Fruit fly (Drosophila melanogaster) whole organism, embryonic: Measurements from ENCODE around the gene CG14327.

Experiments
- Aef1 ChIP-seq: fragments of 200-800 bp; sonication (Bioruptor generic); IDR thresholded peaks from 3 replicates; pipeline ENCODE4 v1.3.6; 2022; ENCODE audit warnings: missing biosample characterization, missing genetic modification characterization
- Atf6 ChIP-seq: fragments of 200-800 bp; sonication (Bioruptor generic); IDR thresholded peaks from 2 replicates; pipeline ENCODE4 v1.3.6; 2022; ENCODE audit warnings: missing biosample characterization, missing genetic modification characterization
- Bgb ChIP-seq: fragments of 200-800 bp; sonication (Bioruptor generic); IDR thresholded peaks from 2 replicates; pipeline ENCODE4 v1.3.6; 2022; ENCODE audit warnings: missing biosample characterization, missing genetic modification characterization; ENCODE audit not compliant: partially characterized antibody
- CG10979 ChIP-seq: fragments of 200-800 bp; sonication (Bioruptor generic); optimal IDR thresholded peaks from 2 replicates; lab custom pipeline; 2018; ENCODE audit warnings: missing biosample characterization, mild to moderate bottlenecking, missing genetic modification characterization, moderate library complexity
- CG12942 ChIP-seq: fragments of 200-800 bp; sonication (Bioruptor generic); optimal IDR thresholded peaks from 3 replicates; lab custom pipeline; 2016; ENCODE audit warnings: missing biosample characterization, missing genetic modification characterization
- CG13424 ChIP-seq: fragments of 200-800 bp; sonication (Bioruptor generic); optimal IDR thresholded peaks from 2 replicates; lab custom pipeline; 2019; ENCODE audit warnings: missing biosample characterization, mild to moderate bottlenecking, missing genetic modification characterization, moderate library complexity
- CG1602 ChIP-seq: fragments of 200-800 bp; sonication (Bioruptor generic); optimal IDR thresholded peaks from 3 replicates; lab custom pipeline; 2016; ENCODE audit warnings: missing biosample characterization, missing genetic modification characterization
- CG1647 ChIP-seq: fragments of 200-800 bp; sonication (Bioruptor generic); optimal IDR thresholded peaks from 3 replicates; lab custom pipeline; 2016; ENCODE audit warnings: missing biosample characterization, missing genetic modification characterization
- CG17186 ChIP-seq: fragments of 200-800 bp; sonication (Bioruptor generic); optimal IDR thresholded peaks from 3 replicates; lab custom pipeline; 2017; ENCODE audit warnings: missing biosample characterization, missing genetic modification reagents, missing genetic modification characterization
- CG17912 ChIP-seq: fragments of 200-800 bp; sonication (Bioruptor generic); optimal IDR thresholded peaks from 2 replicates; lab custom pipeline; 2018; ENCODE audit warnings: missing biosample characterization, mild to moderate bottlenecking, missing genetic modification characterization
- CG2712 ChIP-seq: fragments of 200-800 bp; optimal IDR thresholded peaks from 3 replicates; lab custom pipeline; 2019; ENCODE audit warnings: missing biosample characterization, mild to moderate bottlenecking, missing genetic modification characterization, moderate library complexity
- CG31441 ChIP-seq: fragments of 200-800 bp; sonication (Bioruptor generic); IDR thresholded peaks from 2 replicates; pipeline ENCODE4 v1.3.6; 2022; ENCODE audit warnings: missing biosample characterization, missing genetic modification characterization
- CG34422 ChIP-seq: fragments of 200-800 bp; sonication (Bioruptor generic); IDR thresholded peaks from 3 replicates; pipeline ENCODE4 v1.3.6; 2022; ENCODE audit warnings: missing biosample characterization, missing genetic modification characterization
- CG4730 ChIP-seq: fragments of 200-800 bp; sonication (Bioruptor generic); IDR thresholded peaks from 2 replicates; pipeline ENCODE4 v1.3.6; 2022; ENCODE audit warnings: missing biosample characterization, missing genetic modification characterization
- CG8478 ChIP-seq: fragments of >200 bp; optimal IDR thresholded peaks from 2 replicates; lab custom pipeline; 2018
- CG9609 ChIP-seq: fragments of 200-800 bp; sonication (Bioruptor generic); optimal IDR thresholded peaks from 3 replicates; lab custom pipeline; 2016; ENCODE audit warnings: missing biosample characterization, missing genetic modification characterization
- CHES-1-like ChIP-seq: fragments of 200-800 bp; sonication (Bioruptor generic); optimal IDR thresholded peaks from 2 replicates; lab custom pipeline; 2016; ENCODE audit warnings: missing biosample characterization, missing genetic modification characterization
- Chrac-16 ChIP-seq: fragments of 200-800 bp; sonication (Bioruptor generic); optimal IDR thresholded peaks from 3 replicates; lab custom pipeline; 2016; ENCODE audit warnings: missing biosample characterization, missing genetic modification characterization
- Dp ChIP-seq: fragments of 200-800 bp; sonication (Bioruptor generic); optimal IDR thresholded peaks from 2 replicates; lab custom pipeline; 2018; ENCODE audit warnings: missing biosample characterization, mild to moderate bottlenecking, missing genetic modification characterization, moderate library complexity
- HHEX ChIP-seq: fragments of 200-800 bp; sonication (Bioruptor generic); optimal IDR thresholded peaks from 3 replicates; lab custom pipeline; 2017; ENCODE audit warnings: missing biosample characterization, mild to moderate bottlenecking, missing genetic modification characterization, missing genetic modification reagents
- HLH3B ChIP-seq: fragments of 200-800 bp; sonication (Bioruptor generic); IDR thresholded peaks from 2 replicates; pipeline ENCODE4 v1.3.6; 2022; ENCODE audit warnings: missing biosample characterization, missing genetic modification characterization
- HmgD ChIP-seq: fragments of 200-800 bp; sonication (Bioruptor generic); optimal IDR thresholded peaks from 3 replicates; lab custom pipeline; 2016; ENCODE audit warnings: missing biosample characterization, missing genetic modification characterization
- Mad ChIP-seq: fragments of 200-800 bp; sonication (Bioruptor generic); optimal IDR thresholded peaks from 2 replicates; lab custom pipeline; 2016; ENCODE audit warnings: missing biosample characterization, missing genetic modification characterization
- Ravus ChIP-seq: fragments of 200-800 bp; sonication (Bioruptor generic); IDR thresholded peaks from 2 replicates; pipeline ENCODE4 v1.3.6; 2022; ENCODE audit warnings: missing biosample characterization, missing genetic modification characterization
- Sry-δ ChIP-seq: fragments of 200-800 bp; sonication (Bioruptor generic); optimal IDR thresholded peaks from 2 replicates; lab custom pipeline; 2016; ENCODE audit warnings: missing biosample characterization, missing genetic modification characterization
- Xrp1 ChIP-seq: fragments of 200-800 bp; sonication (Bioruptor generic); IDR thresholded peaks from 2 replicates; pipeline ENCODE4 v1.3.6; 2022; ENCODE audit warnings: missing biosample characterization, missing genetic modification characterization
- dm ChIP-seq: fragments of 200-800 bp; sonication (Bioruptor generic); optimal IDR thresholded peaks from 3 replicates; lab custom pipeline; 2016; ENCODE audit warnings: missing biosample characterization, missing genetic modification characterization
- en ChIP-seq: fragments of 200-800 bp; sonication (Bioruptor generic); optimal IDR thresholded peaks from 2 replicates; lab custom pipeline; 2016; ENCODE audit warnings: missing biosample characterization, missing genetic modification characterization
- fd102C ChIP-seq: fragments of 200-800 bp; sonication (Bioruptor generic); optimal IDR thresholded peaks from 2 replicates; lab custom pipeline; 2018; ENCODE audit warnings: missing biosample characterization, mild to moderate bottlenecking, missing genetic modification characterization, moderate library complexity
- gsb-n ChIP-seq: fragments of 200-800 bp; sonication (Bioruptor generic); optimal IDR thresholded peaks from 3 replicates; lab custom pipeline; 2018; ENCODE audit warnings: missing biosample characterization, mild to moderate bottlenecking, missing genetic modification characterization
- ham ChIP-seq: fragments of 200-800 bp; sonication (Bioruptor generic); IDR thresholded peaks from 2 replicates; pipeline ENCODE4 v1.3.6; 2022; ENCODE audit warnings: missing biosample characterization, missing genetic modification characterization
- her ChIP-seq: fragments of 200-800 bp; sonication (Bioruptor generic); optimal IDR thresholded peaks from 2 replicates; lab custom pipeline; 2016; ENCODE audit warnings: missing biosample characterization, missing genetic modification characterization
- jing ChIP-seq: fragments of 200-800 bp; sonication (Bioruptor generic); optimal IDR thresholded peaks from 2 replicates; lab custom pipeline; 2018; ENCODE audit warnings: missing biosample characterization, mild to moderate bottlenecking, missing genetic modification characterization
- lmd ChIP-seq: fragments of 200-800 bp; sonication (Bioruptor generic); IDR thresholded peaks from 2 replicates; pipeline ENCODE4 v1.3.6; 2022; ENCODE audit warnings: missing biosample characterization, missing genetic modification characterization
- mld ChIP-seq: fragments of 200-800 bp; sonication (Bioruptor generic); IDR thresholded peaks from 3 replicates; pipeline ENCODE4 v1.3.6; 2022; ENCODE audit warnings: missing biosample characterization, missing genetic modification characterization; ENCODE audit not compliant: partially characterized antibody
- nmo ChIP-seq: fragments of 200-800 bp; sonication (Bioruptor generic); optimal IDR thresholded peaks from 2 replicates; lab custom pipeline; 2018; ENCODE audit warnings: missing biosample characterization, mild to moderate bottlenecking, missing genetic modification characterization, moderate library complexity
- org-1 ChIP-seq: fragments of 200-800 bp; sonication (Bioruptor generic); optimal IDR thresholded peaks from 2 replicates; lab custom pipeline; 2017; ENCODE audit warnings: missing biosample characterization, missing genetic modification characterization
- pzg ChIP-seq: fragments of 200-800 bp; sonication (Bioruptor generic); optimal IDR thresholded peaks from 3 replicates; lab custom pipeline; 2018; ENCODE audit warnings: missing biosample characterization, mild to moderate bottlenecking, missing genetic modification characterization, moderate library complexity
- shn ChIP-seq: fragments of 200-800 bp; sonication (Bioruptor generic); optimal IDR thresholded peaks from 3 replicates; lab custom pipeline; 2016; ENCODE audit warnings: missing biosample characterization, missing genetic modification characterization
- sr ChIP-seq: fragments of 200-800 bp; sonication (Bioruptor generic); IDR thresholded peaks from 3 replicates; pipeline ENCODE4 v1.3.6; 2022; ENCODE audit warnings: missing biosample characterization, missing genetic modification characterization
- tio ChIP-seq: fragments of 200-800 bp; sonication (Bioruptor generic); optimal IDR thresholded peaks from 2 replicates; lab custom pipeline; 2017; ENCODE audit warnings: missing biosample characterization, missing genetic modification characterization, inconsistent platforms
- toy ChIP-seq: fragments of 200-800 bp; sonication (Bioruptor generic); IDR thresholded peaks from 2 replicates; pipeline ENCODE4 v1.3.6; 2022; ENCODE audit warnings: missing biosample characterization, missing genetic modification characterization
- tup ChIP-seq: fragments of 200-800 bp; sonication (Bioruptor generic); optimal IDR thresholded peaks from 2 replicates; lab custom pipeline; 2016; ENCODE audit warnings: missing biosample characterization, mild to moderate bottlenecking, missing genetic modification characterization, moderate library complexity
- yki ChIP-seq: fragments of >200 bp; optimal IDR thresholded peaks from 3 replicates; lab custom pipeline; 2018
- zen2 ChIP-seq: fragments of 200-800 bp; sonication (Bioruptor generic); IDR thresholded peaks from 3 replicates; pipeline ENCODE4 v1.3.6; 2022; ENCODE audit warnings: missing biosample characterization, missing genetic modification characterization; ENCODE audit not compliant: partially characterized antibody

The CG14327 gene

dm6 chr3R:17624549-17624948 lies 11.0 kb downstream of the CG14327 start (continued):
- TF ChIP-seq tio (GFP tag; lab: Kevin White, UChicago): no peak
- 0 out of 3 replicates have a peak, but pooled peaks have one; percentile 37 for TF ChIP-seq zen2 (GFP tag; lab: Robert Waterston, UW)
- TF ChIP-seq CG13424 (tag; lab: Kevin White, UChicago): no peak
- TF ChIP-seq jing (GFP tag; lab: Kevin White, UChicago): no peak
- no peak for TF ChIP-seq Aef1
- no peak for TF ChIP-seq Ravus (GFP tag; lab: Robert Waterston, UW)
- no peak for TF ChIP-seq yki (lab: Kevin White, UChicago)
- TF ChIP-seq ham: no peak
- no peak for TF ChIP-seq HHEX (GFP tag; lab: Kevin White, UChicago)
- no peak for TF ChIP-seq CG4730 (GFP tag; lab: Robert Waterston, UW)
- no peak for TF ChIP-seq shn (GFP tag; lab: Kevin White, UChicago)
- TF ChIP-seq her (GFP tag; lab: Kevin White, UChicago): no peak
- TF ChIP-seq, all 482 proteins: peak for 38

- TF ChIP-seq jing (GFP tag; lab: Kevin White, UChicago): no peak
- TF ChIP-seq org-1 (GFP tag; lab: Kevin White, UChicago): no peak
- TF ChIP-seq CG1602: no peak
- TF ChIP-seq HLH3B (GFP tag; lab: Robert Waterston, UW): no peak
These were observed 11.5 kb downstream of the CG14327 start, which contains the start of gene AttD for dm6 chr3R:17624968-17625367. Gene AttD (plus strand): TSS chr3R:17625268.

dm6 chr3R:17626827-17627226 lies 13.3 kb downstream of the CG14327 start, which contains the start of gene CG14325:
Gene CG14325 (plus strand): TSS chr3R:17627127.
- no peak for TF ChIP-seq HmgD (GFP tag; lab: Kevin White, UChicago)
- no peak for TF ChIP-seq CG2712
- no peak for TF ChIP-seq CG12942 (GFP tag; lab: Kevin White, UChicago)
- no peak for TF ChIP-seq mld

dm6 chr3R:17630417-17630816 lies 16.9 kb downstream of the CG14327 start, which contains the start of gene CG43175:
Gene CG43175 (plus strand): TSS chr3R:17630717.
- TF ChIP-seq pzg (GFP tag; lab: Kevin White, UChicago): no peak
- no peak for TF ChIP-seq CG10979
- no peak for TF ChIP-seq Sry-δ (GFP tag; lab: Kevin White, UChicago)
- TF ChIP-seq nmo (GFP tag; lab: Kevin White, UChicago): no peak
- no peak for TF ChIP-seq dm
- no peak for TF ChIP-seq Chrac-16 (GFP tag; lab: Kevin White, UChicago)
- TF ChIP-seq CG1647 (GFP tag; lab: Kevin White, UChicago): no peak
- no peak for TF ChIP-seq CG9609 (GFP tag; lab: Kevin White, UChicago)
- TF ChIP-seq toy: no peak
- TF ChIP-seq en: no peak
- no peak for TF ChIP-seq Atf6
- no peak for TF ChIP-seq CG17186
- TF ChIP-seq her (GFP tag; lab: Kevin White, UChicago): no peak
- TF ChIP-seq, all 482 proteins: peak for 0

dm6 chr3R:17631176-17631865 lies 17.8 kb downstream of the CG14327 start:
- TF ChIP-seq nmo (GFP tag; lab: Kevin White, UChicago): peak; percentile 38
- peak; percentile 28; the same call in 1 of the 2 replicates for TF ChIP-seq Bgb (GFP tag; lab: Robert Waterston, UW)
- TF ChIP-seq sr: no peak
- no peak for TF ChIP-seq Mad (GFP tag; lab: Kevin White, UChicago)
- no peak for TF ChIP-seq HHEX (GFP tag; lab: Kevin White, UChicago)
- no peak for TF ChIP-seq tup (GFP tag; lab: Kevin White, UChicago)
- TF ChIP-seq lmd (GFP tag; lab: Robert Waterston, UW): no peak
- no peak for TF ChIP-seq CG17912 (GFP tag; lab: Kevin White, UChicago)
- TF ChIP-seq CG31441 (GFP tag; lab: Robert Waterston, UW): no peak
- no peak for TF ChIP-seq CG34422 (GFP tag; lab: Robert Waterston, UW)
- TF ChIP-seq fd102C: no peak
- no peak for TF ChIP-seq Xrp1
- peak; percentile 1 for TF ChIP-seq gsb-n (tag; lab: Kevin White, UChicago)
- no peak for TF ChIP-seq CHES-1-like (GFP tag; lab: Kevin White, UChicago)
- TF ChIP-seq Dp: no peak
- TF ChIP-seq CG8478: no peak
